Worm (Caenorhabditis elegans): ENCODE results near the gene F35E12.9.

- TF ChIP-seq unc-39 (tag; optimal IDR thresholded peaks at IDR 0.05) (no peak), nhr-25 (tag; optimal IDR thresholded peaks at IDR 0.05) (peak; percentile 79), sea-2 (GFP tag; optimal IDR thresholded peaks at IDR 0.05) (no peak), unc-62 (GFP tag; optimal IDR thresholded peaks at IDR 0.05) (no peak), fkh-10 (GFP tag; optimal IDR thresholded peaks at IDR 0.05) (no peak), ceh-28 (tag; optimal IDR thresholded peaks at IDR 0.05) (no peak), ztf-11 (tag; optimal IDR thresholded peaks at IDR 0.05) (no peak), elt-2 (tag; optimal IDR thresholded peaks at IDR 0.05) (no peak), fos-1 (tag; optimal IDR thresholded peaks at IDR 0.05) (no peak), daf-12 (tag; optimal IDR thresholded peaks at IDR 0.05) (no peak), nhr-43 (tag; optimal IDR thresholded peaks at IDR 0.05; ENCODE audit: poor library complexity, severe bottlenecking) (peak; percentile 20), snpc-4 (tag; optimal IDR thresholded peaks at IDR 0.05) (no peak)
Measured at ce11 chrV:13790557-13790956, 45.6 kb upstream of the F35E12.9 start.
